Fruit fly (Drosophila melanogaster) whole organism, pupa: ENCODE results near the gene CG43799.

Source experiments
- CG34367 ChIP-seq: fragments of 200-800 bp; sonication (Bioruptor generic); optimal IDR thresholded peaks from 2 replicates; lab custom pipeline; 2018; ENCODE audit warnings: missing biosample characterization, mild to moderate bottlenecking, missing genetic modification characterization
- CG9948 ChIP-seq: fragments of 200-800 bp; sonication (Bioruptor generic); optimal IDR thresholded peaks from 2 replicates; lab custom pipeline; 2018; ENCODE audit warnings: missing biosample characterization, mild to moderate bottlenecking, missing genetic modification characterization, moderate library complexity
- D1 ChIP-seq: fragments of 200-800 bp; sonication (Bioruptor generic); optimal IDR thresholded peaks from 2 replicates; lab custom pipeline; 2018; ENCODE audit warnings: missing biosample characterization, mild to moderate bottlenecking, missing genetic modification characterization, moderate library complexity
- fd96Ca ChIP-seq: fragments of 200-800 bp; sonication (Bioruptor generic); IDR thresholded peaks from 3 replicates; pipeline ENCODE4 v1.3.6; 2022; ENCODE audit warnings: missing biosample characterization, missing genetic modification characterization

DNA sequence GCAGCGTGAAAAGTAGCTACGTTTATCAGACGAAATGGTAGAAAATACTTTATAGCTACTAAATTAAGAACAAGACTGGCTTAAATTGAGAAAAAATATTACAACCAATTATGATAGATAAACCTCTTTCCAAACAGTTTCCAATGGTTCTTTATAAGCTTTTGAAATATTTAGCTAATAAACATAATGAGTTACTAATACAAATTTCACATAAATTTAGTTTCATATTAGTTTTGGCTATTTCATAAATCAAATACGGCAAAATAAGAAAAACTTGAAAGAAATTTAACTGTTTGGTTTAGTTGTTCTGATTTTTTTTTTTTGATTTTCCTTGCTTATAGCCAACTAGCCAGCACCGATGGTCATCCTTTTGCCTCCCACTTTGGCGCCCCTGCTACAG, 27.4 kb upstream of the CG43799 start:
- peak; percentile 31 for TF ChIP-seq D1 (tag; lab: Kevin White, UChicago)
- no peak for TF ChIP-seq CG34367 (tag; lab: Kevin White, UChicago)
- no peak for TF ChIP-seq fd96Ca
- no peak for TF ChIP-seq CG9948 (tag; lab: Kevin White, UChicago)
